Worm (Caenorhabditis elegans): ENCODE data around the gene W02B12.16.
A peak's percentile ranks its signal among the peaks of the same experiment; 100 is the strongest.

W02B12.16 gene

ce11 chrII:11496767-11497166, 20.5 kb upstream of the W02B12.16 start, which contains the start of gene emc-5:
Gene emc-5 (plus strand): TSS chrII:11496780.
- no peak for TF ChIP-seq cog-1 (tag; optimal IDR thresholded peaks at IDR 0.05)
- TF ChIP-seq med-1 (GFP tag; optimal IDR thresholded peaks at IDR 0.05; ENCODE audit: insufficient read depth): no peak
- TF ChIP-seq flt-1 (GFP tag; IDR thresholded peaks at IDR 0.05): no peak
- no peak for TF ChIP-seq ztf-29 (GFP tag; IDR thresholded peaks at IDR 0.05)
- no peak for TF ChIP-seq ref-1 (GFP tag; conservative IDR thresholded peaks at IDR 0.05)
- no peak for TF ChIP-seq klf-2 (GFP tag; conservative IDR thresholded peaks at IDR 0.05)
- TF ChIP-seq T22C8.4 (GFP tag; IDR thresholded peaks at IDR 0.05): no peak
- no peak for TF ChIP-seq tab-1 (GFP tag; IDR thresholded peaks at IDR 0.05)

- no peak for TF ChIP-seq T22C8.4 (GFP tag; IDR thresholded peaks at IDR 0.05)
- no peak for TF ChIP-seq ref-1 (GFP tag; conservative IDR thresholded peaks at IDR 0.05)
- TF ChIP-seq flt-1 (GFP tag; IDR thresholded peaks at IDR 0.05): no peak
- no peak for TF ChIP-seq ztf-29 (GFP tag; IDR thresholded peaks at IDR 0.05)
- TF ChIP-seq klf-2 (GFP tag; conservative IDR thresholded peaks at IDR 0.05): no peak
- TF ChIP-seq tab-1 (GFP tag; IDR thresholded peaks at IDR 0.05): no peak
- TF ChIP-seq med-1 (GFP tag; optimal IDR thresholded peaks at IDR 0.05; ENCODE audit: insufficient read depth): no peak
- no peak for TF ChIP-seq cog-1 (tag; optimal IDR thresholded peaks at IDR 0.05)
- no peak for TF ChIP-seq ztf-23 (GFP tag; IDR thresholded peaks at IDR 0.05)
Observed at ce11 chrII:11495806-11496205, 19.5 kb upstream of the W02B12.16 start.

- no peak for TF ChIP-seq klf-2 (GFP tag; conservative IDR thresholded peaks at IDR 0.05)
- no peak for TF ChIP-seq flt-1 (GFP tag; IDR thresholded peaks at IDR 0.05)
Observed at ce11 chrII:11495307-11495706, 19.0 kb upstream of the W02B12.16 start, which contains the start of the genes ooc-3 and B0334.4. Gene ooc-3 (minus strand): TSS chrII:11495321. Gene B0334.4 (plus strand): TSS chrII:11495692.

- TF ChIP-seq klf-2 (GFP tag; conservative IDR thresholded peaks at IDR 0.05): no peak
- TF ChIP-seq tab-1 (GFP tag; IDR thresholded peaks at IDR 0.05): no peak
- no peak for TF ChIP-seq ztf-23 (GFP tag; IDR thresholded peaks at IDR 0.05)
- TF ChIP-seq cog-1 (tag; optimal IDR thresholded peaks at IDR 0.05): no peak
- TF ChIP-seq ref-1 (GFP tag; conservative IDR thresholded peaks at IDR 0.05): no peak
- TF ChIP-seq flt-1 (GFP tag; IDR thresholded peaks at IDR 0.05): no peak
- TF ChIP-seq T22C8.4 (GFP tag; IDR thresholded peaks at IDR 0.05): no peak
- TF ChIP-seq med-1 (GFP tag; optimal IDR thresholded peaks at IDR 0.05; ENCODE audit: insufficient read depth): no peak
- no peak for TF ChIP-seq ztf-29 (GFP tag; IDR thresholded peaks at IDR 0.05)
Observed at ce11 chrII:11492843-11493242, 16.5 kb upstream of the W02B12.16 start, which contains the start of gene hacl-1. Gene hacl-1 (minus strand): TSS chrII:11492963.

ce11 chrII:11487999-11488398, 11.7 kb upstream of the W02B12.16 start, which contains the start of gene B0334.13:
Gene B0334.13 (plus strand): TSS chrII:11488299.
- TF ChIP-seq cog-1 (tag; optimal IDR thresholded peaks at IDR 0.05): no peak
- no peak for TF ChIP-seq flt-1 (GFP tag; IDR thresholded peaks at IDR 0.05)
- TF ChIP-seq T22C8.4 (GFP tag; IDR thresholded peaks at IDR 0.05): no peak
- no peak for TF ChIP-seq tab-1 (GFP tag; IDR thresholded peaks at IDR 0.05)
- TF ChIP-seq ref-1 (GFP tag; conservative IDR thresholded peaks at IDR 0.05): no peak
- no peak for TF ChIP-seq ztf-23 (GFP tag; IDR thresholded peaks at IDR 0.05)
- no peak for TF ChIP-seq med-1 (GFP tag; optimal IDR thresholded peaks at IDR 0.05; ENCODE audit: insufficient read depth)
- TF ChIP-seq ztf-29 (GFP tag; IDR thresholded peaks at IDR 0.05): no peak
- TF ChIP-seq klf-2 (GFP tag; conservative IDR thresholded peaks at IDR 0.05): no peak

ce11 chrII:11486698-11487234, 10.5 kb upstream of the W02B12.16 start, which contains the start of gene ttr-18:
Gene ttr-18 (minus strand): TSS chrII:11486748.
- TF ChIP-seq ref-1 (GFP tag; conservative IDR thresholded peaks at IDR 0.05) (no peak), med-1 (GFP tag; optimal IDR thresholded peaks at IDR 0.05; ENCODE audit: insufficient read depth) (no peak), cog-1 (tag; optimal IDR thresholded peaks at IDR 0.05) (no peak), ztf-29 (GFP tag; IDR thresholded peaks at IDR 0.05) (no peak), flt-1 (GFP tag; IDR thresholded peaks at IDR 0.05) (no peak), ztf-23 (GFP tag; IDR thresholded peaks at IDR 0.05) (no peak)

ce11 chrII:11485200-11485599, 8.9 kb upstream of the W02B12.16 start, which contains the start of gene twk-5:
Gene twk-5 (minus strand): TSS chrII:11485300.
- TF ChIP-seq tab-1 (GFP tag; IDR thresholded peaks at IDR 0.05) (no peak), klf-2 (GFP tag; conservative IDR thresholded peaks at IDR 0.05) (no peak), ztf-23 (GFP tag; IDR thresholded peaks at IDR 0.05) (no peak), flt-1 (GFP tag; IDR thresholded peaks at IDR 0.05) (no peak), ref-1 (GFP tag; conservative IDR thresholded peaks at IDR 0.05) (no peak)

ce11 chrII:11484600-11484999, 8.3 kb upstream of the W02B12.16 start:
- peak; percentile 98 for TF ChIP-seq flt-1 (GFP tag; IDR thresholded peaks at IDR 0.05)
- peak; percentile 95 for TF ChIP-seq ztf-29 (GFP tag; IDR thresholded peaks at IDR 0.05)
- TF ChIP-seq ref-1 (GFP tag; conservative IDR thresholded peaks at IDR 0.05): peak; percentile 94
- TF ChIP-seq klf-2 (GFP tag; conservative IDR thresholded peaks at IDR 0.05): peak; percentile 98
- TF ChIP-seq tab-1 (GFP tag; IDR thresholded peaks at IDR 0.05): peak; percentile 99
- peak; percentile 85 for TF ChIP-seq med-1 (GFP tag; optimal IDR thresholded peaks at IDR 0.05; ENCODE audit: insufficient read depth)
- peak; percentile 96 for TF ChIP-seq T22C8.4 (GFP tag; IDR thresholded peaks at IDR 0.05)
- peak; percentile 93 for TF ChIP-seq cog-1 (tag; optimal IDR thresholded peaks at IDR 0.05)
- peak; percentile 96 for TF ChIP-seq ztf-23 (GFP tag; IDR thresholded peaks at IDR 0.05)

- no peak for TF ChIP-seq tab-1 (GFP tag; IDR thresholded peaks at IDR 0.05)
Observed at ce11 chrII:11479076-11479475, 2.8 kb upstream of the W02B12.16 start, which contains the start of gene W02B12.12. Gene W02B12.12 (minus strand): TSS chrII:11479176.

ce11 chrII:11473525-11474181, 2.7 kb downstream of the W02B12.16 start, which contains the start of the genes metl-1 and W02B12.11:
Gene metl-1 (minus strand): TSS chrII:11473575.
Gene W02B12.11 (plus strand): TSS chrII:11473861.
- TF ChIP-seq tab-1 (GFP tag; IDR thresholded peaks at IDR 0.05): 0 out of 2 replicates have a peak, but pooled peaks have one; percentile 62
- no peak for TF ChIP-seq ztf-29 (GFP tag; IDR thresholded peaks at IDR 0.05)
- TF ChIP-seq T22C8.4 (GFP tag; IDR thresholded peaks at IDR 0.05): no peak
- TF ChIP-seq ztf-23 (GFP tag; IDR thresholded peaks at IDR 0.05): peak; percentile 63; the same call in 1 of the 2 replicates
- peak; percentile 50 for TF ChIP-seq cog-1 (tag; optimal IDR thresholded peaks at IDR 0.05)
- peak; percentile 49 for TF ChIP-seq med-1 (GFP tag; optimal IDR thresholded peaks at IDR 0.05; ENCODE audit: insufficient read depth)
- no peak for TF ChIP-seq ref-1 (GFP tag; conservative IDR thresholded peaks at IDR 0.05)
- TF ChIP-seq klf-2 (GFP tag; conservative IDR thresholded peaks at IDR 0.05): no peak
- TF ChIP-seq flt-1 (GFP tag; IDR thresholded peaks at IDR 0.05): peak; percentile 63; the same call in 1 of the 2 replicates
